Fruit fly (Drosophila melanogaster) whole organism, adult: Measurements from ENCODE around the gene CG18666.

Experiments used
- CG11617 ChIP-seq: fragments of 200-800 bp; sonication (Bioruptor generic); optimal IDR thresholded peaks from 2 replicates; lab custom pipeline; 2017; ENCODE audit warnings: mild to moderate bottlenecking, missing biosample characterization, missing genetic modification reagents, missing genetic modification characterization
- Crg-1 ChIP-seq: fragments of 200-800 bp; sonication (Bioruptor generic); optimal IDR thresholded peaks from 2 replicates; lab custom pipeline; 2016; ENCODE audit warnings: missing biosample characterization, missing genetic modification characterization
- cic ChIP-seq: fragments of 200-800 bp; sonication (Bioruptor generic); optimal IDR thresholded peaks from 2 replicates; lab custom pipeline; 2017; ENCODE audit warnings: missing biosample characterization, mild to moderate bottlenecking, missing genetic modification characterization, moderate library complexity

dm6 chr2L:11022804-11023203 lies 11.8 kb upstream of the CG18666 start:
- TF ChIP-seq Crg-1 (GFP tag; lab: Kevin White, UChicago) (no peak), CG11617 (GFP tag; lab: Kevin White, UChicago) (no peak), cic (GFP tag; lab: Kevin White, UChicago) (no peak)
